4 fruit fly cellular contexts compared by ENCODE assay signal in genomic region chr3R:19028758-19029157, dm6.
TF ChIP-seq lines count a peak whose summit lies in the region.

TSS of gene GatA (minus strand) at chr3R:19028857.
TSS of gene P5cr (plus strand) at chr3R:19028931.

TF ChIP-seq in whole organism, adult, 20 proteins besides CTCF, POLR2A, EP300 and RAD21 (continued from another document):
- TF ChIP-seq CG7101 (tag; optimal IDR thresholded peaks at IDR 0.05; lab: Kevin White, UChicago) (peak; percentile 86), kay (GFP tag; lab: Kevin White, UChicago; ENCODE audit: borderline replicate concordance) (no peak)
TF ChIP-seq in whole organism, adult: peak in this region for 16.

TF ChIP-seq in whole organism, embryonic, 481 proteins besides CTCF, POLR2A, EP300 and RAD21 (continued from another document and continues in another):
- no peak for TF ChIP-seq zen2 (GFP tag; IDR thresholded peaks at IDR 0.05; lab: Robert Waterston, UW; ENCODE audit: partially characterized antibody)
- peak; percentile 62 for TF ChIP-seq CG10147 (GFP tag; optimal IDR thresholded peaks at IDR 0.05; lab: Kevin White, UChicago)
- no peak for TF ChIP-seq D (optimal IDR thresholded peaks at IDR 0.05; lab: Kevin White, UChicago)
- no peak for TF ChIP-seq D (GFP tag; optimal IDR thresholded peaks at IDR 0.05; lab: Kevin White, UChicago)
- peak; percentile 97 for TF ChIP-seq slbo (GFP tag; IDR thresholded peaks at IDR 0.05; lab: Robert Waterston, UW)
- peak; percentile 53 for TF ChIP-seq CG9727 (GFP tag; optimal IDR thresholded peaks at IDR 0.05; lab: Kevin White, UChicago)
- peak; percentile 42 for TF ChIP-seq phol (tag; optimal IDR thresholded peaks at IDR 0.05; lab: Kevin White, UChicago)
- TF ChIP-seq tna (GFP tag; IDR thresholded peaks at IDR 0.05; lab: Robert Waterston, UW; ENCODE audit: partially characterized antibody) = no peak
- TF ChIP-seq Oaz (GFP tag; IDR thresholded peaks at IDR 0.05; lab: Robert Waterston, UW) = peak; percentile 47; the same call in 1 of the 2 replicates
- no peak for TF ChIP-seq jigr1 (GFP tag; IDR thresholded peaks at IDR 0.05; lab: Robert Waterston, UW)
- TF ChIP-seq ewg (GFP tag; optimal IDR thresholded peaks at IDR 0.05; lab: Kevin White, UChicago) = peak; percentile 55
- peak; percentile 60 for TF ChIP-seq bigmax (GFP tag; optimal IDR thresholded peaks at IDR 0.05; lab: Kevin White, UChicago)
- TF ChIP-seq sr (GFP tag; IDR thresholded peaks at IDR 0.05; lab: Robert Waterston, UW) = peak; percentile 69
- TF ChIP-seq CG11085 (GFP tag; IDR thresholded peaks at IDR 0.05; lab: Robert Waterston, UW) = peak; percentile 82
- TF ChIP-seq CG17359 (tag; optimal IDR thresholded peaks at IDR 0.05; lab: Kevin White, UChicago) = peak; percentile 76
- peak; percentile 73 for TF ChIP-seq gfzf (GFP tag; optimal IDR thresholded peaks at IDR 0.05; lab: Kevin White, UChicago)
- no peak for TF ChIP-seq crol (GFP tag; IDR thresholded peaks at IDR 0.05; lab: Robert Waterston, UW)
- TF ChIP-seq CG18476 (GFP tag; optimal IDR thresholded peaks at IDR 0.05; lab: Kevin White, UChicago) = peak; percentile 16
- TF ChIP-seq lilli (GFP tag; optimal IDR thresholded peaks at IDR 0.05; lab: Kevin White, UChicago) = peak; percentile 97
- no peak for TF ChIP-seq CG8359 (GFP tag; optimal IDR thresholded peaks at IDR 0.05; lab: Kevin White, UChicago; ENCODE audit: borderline replicate concordance)
- TF ChIP-seq Dll (GFP tag; IDR thresholded peaks at IDR 0.05; lab: Robert Waterston, UW; ENCODE audit: partially characterized antibody) = no peak
- no peak for TF ChIP-seq lov (optimal IDR thresholded peaks at IDR 0.05; lab: Kevin White, UChicago)
- 0 out of 3 replicates have a peak, but pooled peaks have one; percentile 21 for TF ChIP-seq lov (GFP tag; IDR thresholded peaks at IDR 0.05; lab: Robert Waterston, UW)
- TF ChIP-seq Dbx (GFP tag; IDR thresholded peaks at IDR 0.05; lab: Robert Waterston, UW) = peak; percentile 88
- TF ChIP-seq CG3726 (GFP tag; IDR thresholded peaks at IDR 0.05; lab: Robert Waterston, UW) = no peak
- peak; percentile 61 for TF ChIP-seq E2f2 (GFP tag; IDR thresholded peaks at IDR 0.05; lab: Robert Waterston, UW)
- TF ChIP-seq nmo (GFP tag; optimal IDR thresholded peaks at IDR 0.05; lab: Kevin White, UChicago) = peak; percentile 40
- TF ChIP-seq dan (GFP tag; IDR thresholded peaks at IDR 0.05; lab: Robert Waterston, UW) = no peak
- TF ChIP-seq repo (GFP tag; optimal IDR thresholded peaks at IDR 0.05; lab: Kevin White, UChicago) = peak; percentile 71
- TF ChIP-seq CG31388 (GFP tag; optimal IDR thresholded peaks at IDR 0.05; lab: Kevin White, UChicago) = no peak
- no peak for TF ChIP-seq dati (GFP tag; IDR thresholded peaks at IDR 0.05; lab: Robert Waterston, UW)
- no peak for TF ChIP-seq pan (optimal IDR thresholded peaks at IDR 0.05; lab: Kevin White, UChicago)
- peak in 1 of 2 experiments; percentile 82 for TF ChIP-seq pan (GFP tag; optimal IDR thresholded peaks at IDR 0.05 in 1 of 2, IDR thresholded peaks at IDR 0.05 in 1 of 2)
- TF ChIP-seq Kr (GFP tag; optimal IDR thresholded peaks at IDR 0.05; lab: Kevin White, UChicago) = no peak
- TF ChIP-seq abd-A (tag; optimal IDR thresholded peaks at IDR 0.05; lab: Kevin White, UChicago) = no peak
- peak; percentile 77 for TF ChIP-seq Bteb2 (GFP tag; optimal IDR thresholded peaks at IDR 0.05; lab: Kevin White, UChicago)
- TF ChIP-seq CG4730 (GFP tag; IDR thresholded peaks at IDR 0.05; lab: Robert Waterston, UW) = peak; percentile 61
- TF ChIP-seq Mrtf (GFP tag; IDR thresholded peaks at IDR 0.05; lab: Robert Waterston, UW) = peak; percentile 89; the same call in 2 of the 3 replicates
- TF ChIP-seq CG10267 (tag; optimal IDR thresholded peaks at IDR 0.05; lab: Kevin White, UChicago) = peak; percentile 39
- TF ChIP-seq MESR4 (GFP tag; optimal IDR thresholded peaks at IDR 0.05; lab: Kevin White, UChicago) = peak; percentile 63
- TF ChIP-seq eve (GFP tag; optimal IDR thresholded peaks at IDR 0.05; lab: Kevin White, UChicago) = no peak
- TF ChIP-seq Hr3 (GFP tag; optimal IDR thresholded peaks at IDR 0.05; lab: Kevin White, UChicago) = peak; percentile 72
- TF ChIP-seq CG16779 (GFP tag; IDR thresholded peaks at IDR 0.05; lab: Robert Waterston, UW) = peak; percentile 93

TF ChIP-seq in whole organism, prepupa, 60 proteins besides CTCF, POLR2A, EP300 and RAD21 (continued from another document):
- TF ChIP-seq vri (GFP tag; optimal IDR thresholded peaks at IDR 0.05; lab: Kevin White, UChicago) (peak; percentile 86), ss (GFP tag; optimal IDR thresholded peaks at IDR 0.05; lab: Kevin White, UChicago) (peak in 1 of 2 experiments; percentile 53), CG3919 (GFP tag; optimal IDR thresholded peaks at IDR 0.05; lab: Kevin White, UChicago) (peak; percentile 89), CG16779 (tag; optimal IDR thresholded peaks at IDR 0.05; lab: Kevin White, UChicago) (no peak), CG11294 (GFP tag; IDR thresholded peaks at IDR 0.05; lab: Robert Waterston, UW) (peak; percentile 73), Hr38 (GFP tag; optimal IDR thresholded peaks at IDR 0.05; lab: Kevin White, UChicago) (peak; percentile 78), Hr4 (GFP tag; optimal IDR thresholded peaks at IDR 0.05; lab: Kevin White, UChicago) (peak; percentile 91), Ets96B (tag; optimal IDR thresholded peaks at IDR 0.05; lab: Kevin White, UChicago) (peak; percentile 70), Lpt (GFP tag; optimal IDR thresholded peaks at IDR 0.05; lab: Kevin White, UChicago) (peak; percentile 75), CG11762 (GFP tag; optimal IDR thresholded peaks at IDR 0.05; lab: Kevin White, UChicago; ENCODE audit: insufficient read depth) (peak; percentile 66), Hr39 (GFP tag; optimal IDR thresholded peaks at IDR 0.05; lab: Kevin White, UChicago) (peak; percentile 82), eg (GFP tag; IDR thresholded peaks at IDR 0.05; lab: Robert Waterston, UW) (peak; percentile 93), Ets21C (GFP tag; optimal IDR thresholded peaks at IDR 0.05; lab: Kevin White, UChicago) (peak; percentile 68), Sox14 (GFP tag; optimal IDR thresholded peaks at IDR 0.05; lab: Kevin White, UChicago) (peak; percentile 83), CG8319 (GFP tag; optimal IDR thresholded peaks at IDR 0.05; lab: Kevin White, UChicago) (no peak), spab (GFP tag; optimal IDR thresholded peaks at IDR 0.05; lab: Kevin White, UChicago) (no peak), CG3032 (tag; optimal IDR thresholded peaks at IDR 0.05; lab: Kevin White, UChicago) (peak; percentile 69), Smox (GFP tag; optimal IDR thresholded peaks at IDR 0.05; lab: Kevin White, UChicago) (no peak), net (GFP tag; optimal IDR thresholded peaks at IDR 0.05; lab: Kevin White, UChicago) (peak; percentile 89), CG8119 (GFP tag; IDR thresholded peaks at IDR 0.05; lab: Robert Waterston, UW) (peak; percentile 65; the same call in 2 of the 3 replicates), pdm3 (GFP tag; optimal IDR thresholded peaks at IDR 0.05; lab: Kevin White, UChicago) (peak; percentile 88), dsx (GFP tag; optimal IDR thresholded peaks at IDR 0.05; lab: Kevin White, UChicago; ENCODE audit: poor library complexity, severe bottlenecking) (peak; percentile 31), CG7368 (GFP tag; optimal IDR thresholded peaks at IDR 0.05; lab: Kevin White, UChicago) (peak; percentile 77), CG6163 (GFP tag; IDR thresholded peaks at IDR 0.05; lab: Robert Waterston, UW) (peak; percentile 92), CG1621 (tag; optimal IDR thresholded peaks at IDR 0.05; lab: Kevin White, UChicago) (peak; percentile 72), CG15336 (GFP tag; IDR thresholded peaks at IDR 0.05; lab: Robert Waterston, UW) (peak; percentile 67), Eip93F (GFP tag; optimal IDR thresholded peaks at IDR 0.05; lab: Kevin White, UChicago) (no peak), CG9139 (GFP tag; optimal IDR thresholded peaks at IDR 0.05; lab: Kevin White, UChicago) (no peak), achi (GFP tag; optimal IDR thresholded peaks at IDR 0.05; lab: Kevin White, UChicago) (peak; percentile 82), fkh (GFP tag; optimal IDR thresholded peaks at IDR 0.05; lab: Kevin White, UChicago) (peak; percentile 74), dac (GFP tag; optimal IDR thresholded peaks at IDR 0.05; lab: Kevin White, UChicago) (peak; percentile 72), Sox15 (GFP tag; optimal IDR thresholded peaks at IDR 0.05; lab: Kevin White, UChicago) (peak; percentile 62), salr (GFP tag; optimal IDR thresholded peaks at IDR 0.05; lab: Kevin White, UChicago) (peak in 1 of 2 experiments; percentile 67), Eip78C (GFP tag; lab: Kevin White, UChicago) (peak; percentile 94), CG10631 (GFP tag; optimal IDR thresholded peaks at IDR 0.05; lab: Kevin White, UChicago) (no peak), svp (GFP tag; lab: Kevin White, UChicago) (no peak), OdsH (GFP tag; optimal IDR thresholded peaks at IDR 0.05; lab: Kevin White, UChicago) (peak; percentile 85), CG11902 (GFP tag; optimal IDR thresholded peaks at IDR 0.05; lab: Kevin White, UChicago) (peak; percentile 50), CG10669 (GFP tag; optimal IDR thresholded peaks at IDR 0.05; lab: Kevin White, UChicago) (no peak), CG31627 (GFP tag; optimal IDR thresholded peaks at IDR 0.05; lab: Kevin White, UChicago) (peak; percentile 82)

TF ChIP-seq in whole organism, wandering third instar larva, 38 proteins besides CTCF, POLR2A, EP300 and RAD21 (continued from another document):
- TF ChIP-seq h (GFP tag; optimal IDR thresholded peaks at IDR 0.05; lab: Kevin White, UChicago) (peak; percentile 86), sage (GFP tag; optimal IDR thresholded peaks at IDR 0.05; lab: Kevin White, UChicago) (no peak), Vsx2 (GFP tag; optimal IDR thresholded peaks at IDR 0.05; lab: Kevin White, UChicago; ENCODE audit: partially characterized antibody) (no peak), CrebA (GFP tag; optimal IDR thresholded peaks at IDR 0.05; lab: Kevin White, UChicago; ENCODE audit: borderline replicate concordance) (no peak), pan (optimal IDR thresholded peaks at IDR 0.05; lab: Kevin White, UChicago) (no peak), Dfd (GFP tag; optimal IDR thresholded peaks at IDR 0.05; lab: Kevin White, UChicago) (no peak), Sp1 (GFP tag; optimal IDR thresholded peaks at IDR 0.05; lab: Kevin White, UChicago) (peak; percentile 55), dsf (GFP tag; optimal IDR thresholded peaks at IDR 0.05; lab: Kevin White, UChicago; ENCODE audit: borderline replicate concordance) (no peak), GATAd (GFP tag; optimal IDR thresholded peaks at IDR 0.05; lab: Kevin White, UChicago) (no peak), rgr (GFP tag; optimal IDR thresholded peaks at IDR 0.05; lab: Kevin White, UChicago) (peak; percentile 91), ey (GFP tag; optimal IDR thresholded peaks at IDR 0.05; lab: Kevin White, UChicago) (peak; percentile 86), psq (GFP tag; optimal IDR thresholded peaks at IDR 0.05; lab: Kevin White, UChicago) (peak; percentile 54), Dif (GFP tag; optimal IDR thresholded peaks at IDR 0.05; lab: Kevin White, UChicago; ENCODE audit: partially characterized antibody) (no peak), Hr78 (GFP tag; optimal IDR thresholded peaks at IDR 0.05; lab: Kevin White, UChicago) (no peak), sv (GFP tag; optimal IDR thresholded peaks at IDR 0.05; lab: Kevin White, UChicago) (peak; percentile 69)
